Worm (Caenorhabditis elegans) whole organism, L2 larva: ENCODE data around the gene C52B9.4.

Source experiments
- elt-1 ChIP-seq: fragments of 150-350 bp; optimal IDR thresholded peaks from 2 replicates; lab custom pipeline; 2014; ENCODE audit warnings: missing biosample characterization, missing genetic modification characterization
- lin-39 ChIP-seq: fragments of 150-350 bp; optimal IDR thresholded peaks from 2 replicates; lab custom pipeline; 2014; ENCODE audit warnings: missing biosample characterization, missing genetic modification reagents, missing genetic modification characterization
- lsy-2 ChIP-seq, 2 experiments: fragments of 150-350 bp in 1 of 2; sonication (generic microtip) in 1 of 2; optimal IDR thresholded peaks; 2 replicates each; lab custom pipeline; 2014 to 2017; ENCODE audit warnings: missing biosample characterization in 2 of 2, missing genetic modification characterization in 2 of 2
- mab-5 ChIP-seq: fragments of 150-350 bp; optimal IDR thresholded peaks from 2 replicates; lab custom pipeline; 2014; ENCODE audit warnings: missing biosample characterization, missing genetic modification characterization
- nhr-10 ChIP-seq: sonication (generic microtip); optimal IDR thresholded peaks from 2 replicates; lab custom pipeline; 2017; ENCODE audit warnings: missing biosample characterization, missing genetic modification characterization
- nhr-11 ChIP-seq: fragments of 150-350 bp; optimal IDR thresholded peaks from 2 replicates; lab custom pipeline; 2014; ENCODE audit warnings: missing biosample characterization, missing genetic modification characterization
- nhr-77 ChIP-seq: fragments of 150-350 bp; optimal IDR thresholded peaks from 2 replicates; lab custom pipeline; 2014; ENCODE audit warnings: missing biosample characterization, missing genetic modification characterization
- unc-55 ChIP-seq: fragments of 150-350 bp; sonication (generic microtip); optimal IDR thresholded peaks from 3 replicates; lab custom pipeline; 2014; ENCODE audit warnings: missing biosample characterization, missing genetic modification reagents, missing genetic modification characterization
- unc-62 ChIP-seq: fragments of 150-350 bp; optimal IDR thresholded peaks from 2 replicates; lab custom pipeline; 2014; ENCODE audit warnings: missing biosample characterization, missing genetic modification reagents, missing genetic modification characterization

- TF ChIP-seq lsy-2 (tag; optimal IDR thresholded peaks at IDR 0.05; lab: Kevin White, UChicago): no peak
- no peak for TF ChIP-seq nhr-10 (tag; lab: Kevin White, UChicago)
- TF ChIP-seq elt-1 (tag; lab: Kevin White, UChicago): no peak
- no peak for TF ChIP-seq nhr-77 (tag; lab: Kevin White, UChicago)
- no peak for TF ChIP-seq lin-39 (tag; lab: Kevin White, UChicago)
- TF ChIP-seq unc-62 (GFP tag; lab: Kevin White, UChicago): no peak
- no peak for TF ChIP-seq mab-5 (tag; lab: Kevin White, UChicago)
- TF ChIP-seq unc-55: peak; percentile 51
- TF ChIP-seq nhr-11 (tag; lab: Kevin White, UChicago): no peak
Measured at ce11 chrX:4307559-4308005, 47.1 kb downstream of the C52B9.4 start.
